Fruit fly (Drosophila melanogaster): ENCODE measurements around the gene Nup43.

Nup43 gene

dm6 chr3R:18365978-18366643, at the start of gene Nup43, which contains the start of gene WRNexo (continued):
- peak; percentile 45 for TF ChIP-seq Smox (GFP tag; optimal IDR thresholded peaks at IDR 0.05)
- no peak for TF ChIP-seq CG11762 (GFP tag; optimal IDR thresholded peaks at IDR 0.05; ENCODE audit: insufficient read depth)
- TF ChIP-seq CG31627 (GFP tag; optimal IDR thresholded peaks at IDR 0.05) = peak; percentile 49
- peak; percentile 48 for TF ChIP-seq acj6 (GFP tag; optimal IDR thresholded peaks at IDR 0.05)
- no peak for TF ChIP-seq CG1621 (tag; optimal IDR thresholded peaks at IDR 0.05)
- peak; percentile 43 for TF ChIP-seq CG3032 (tag; optimal IDR thresholded peaks at IDR 0.05)
- TF ChIP-seq CG8319 (GFP tag; optimal IDR thresholded peaks at IDR 0.05) = no peak
- TF ChIP-seq CG6163 (GFP tag; IDR thresholded peaks at IDR 0.05) = no peak; the same call in 2 of the 3 replicates

- TF ChIP-seq achi (GFP tag; optimal IDR thresholded peaks at IDR 0.05) = no peak
- peak; percentile 32 for TF ChIP-seq Eip78C (GFP tag)
- TF ChIP-seq CG7368 (GFP tag; optimal IDR thresholded peaks at IDR 0.05) = no peak
- TF ChIP-seq CG32006 (GFP tag; optimal IDR thresholded peaks at IDR 0.05) = peak; percentile 21
Observed at dm6 chr3R:18328842-18329241, 37.6 kb upstream of the Nup43 start, which contains the start of gene naz. Gene naz, minus strand, starts transcription at chr3R:18328942.

dm6 chr3R:18338493-18338892, 27.9 kb upstream of the Nup43 start:
- TF ChIP-seq CG4318 (GFP tag; optimal IDR thresholded peaks at IDR 0.05) = no peak

dm6 chr3R:18355781-18356180, 10.7 kb upstream of the Nup43 start:
- TF ChIP-seq CG1621 (tag; optimal IDR thresholded peaks at IDR 0.05) (no peak), Ets96B (tag; optimal IDR thresholded peaks at IDR 0.05) (no peak), Gug (GFP tag; IDR thresholded peaks at IDR 0.05) (no peak)

dm6 chr3R:18360630-18361260, 5.7 kb upstream of the Nup43 start, which contains the start of gene CG15803:
Gene CG15803, minus strand, starts transcription at chr3R:18360728.
- TF ChIP-seq CG32006 (GFP tag; optimal IDR thresholded peaks at IDR 0.05) (peak; percentile 9), Smox (GFP tag; optimal IDR thresholded peaks at IDR 0.05) (no peak), Hr39 (GFP tag; optimal IDR thresholded peaks at IDR 0.05) (no peak), Ets21C (GFP tag; optimal IDR thresholded peaks at IDR 0.05) (no peak), CG10631 (GFP tag; optimal IDR thresholded peaks at IDR 0.05) (no peak), CG15336 (GFP tag; IDR thresholded peaks at IDR 0.05) (no peak), svp (GFP tag) (peak; percentile 32), CG7368 (GFP tag; optimal IDR thresholded peaks at IDR 0.05) (no peak), CG6163 (GFP tag; IDR thresholded peaks at IDR 0.05) (no peak), CG6808 (GFP tag; optimal IDR thresholded peaks at IDR 0.05) (no peak), achi (GFP tag; optimal IDR thresholded peaks at IDR 0.05) (peak; percentile 36), dsx (GFP tag; optimal IDR thresholded peaks at IDR 0.05; ENCODE audit: poor library complexity, severe bottlenecking) (no peak), CG3032 (tag; optimal IDR thresholded peaks at IDR 0.05) (no peak), eg (GFP tag; IDR thresholded peaks at IDR 0.05) (0 out of 3 replicates have a peak, but pooled peaks have one; percentile 29), Eip78C (GFP tag) (peak; percentile 65), fd85E (GFP tag; optimal IDR thresholded peaks at IDR 0.05) (no peak)

dm6 chr3R:18361694-18362093, 4.7 kb upstream of the Nup43 start, which contains the start of gene hmw:
Gene hmw, plus strand, starts transcription at chr3R:18361994.
- TF ChIP-seq achi (GFP tag; optimal IDR thresholded peaks at IDR 0.05) (no peak), CG10631 (GFP tag; optimal IDR thresholded peaks at IDR 0.05) (no peak), CG6854 (GFP tag; optimal IDR thresholded peaks at IDR 0.05) (no peak), CG1621 (tag; optimal IDR thresholded peaks at IDR 0.05) (no peak), Eip93F (GFP tag; optimal IDR thresholded peaks at IDR 0.05) (no peak), cyc (GFP tag; optimal IDR thresholded peaks at IDR 0.05) (no peak), CG3032 (tag; optimal IDR thresholded peaks at IDR 0.05) (no peak), Eip75B (GFP tag; optimal IDR thresholded peaks at IDR 0.05) (no peak)

Data from whole organism, prepupa.